Worm (Caenorhabditis elegans): Measurements from ENCODE around the gene F20D6.8.

The F20D6.8 gene

ce11 chrV:8211993-8212392, 43.9 kb upstream of the F20D6.8 start:
- TF ChIP-seq zag-1 (tag; optimal IDR thresholded peaks at IDR 0.05): no peak
- no peak for TF ChIP-seq R02D3.7 (tag; optimal IDR thresholded peaks at IDR 0.05)
- TF ChIP-seq nhr-11 (tag; optimal IDR thresholded peaks at IDR 0.05): no peak
- no peak for TF ChIP-seq nfya-1 (tag; optimal IDR thresholded peaks at IDR 0.05; ENCODE audit: insufficient read depth)

- TF ChIP-seq unc-39 (tag; optimal IDR thresholded peaks at IDR 0.05) (no peak), nfya-1 (tag; optimal IDR thresholded peaks at IDR 0.05; ENCODE audit: insufficient read depth) (peak; percentile 19)
Measured at ce11 chrV:8210527-8210926, 42.5 kb upstream of the F20D6.8 start.

ce11 chrV:8206931-8207330, 38.9 kb upstream of the F20D6.8 start, which contains the start of gene timp-1:
timp-1 (plus strand) TSS chrV:8207235.
- TF ChIP-seq nhr-23 (tag; optimal IDR thresholded peaks at IDR 0.05) (peak; percentile 45), unc-62 (GFP tag; optimal IDR thresholded peaks at IDR 0.05) (no peak)

- TF ChIP-seq nhr-12 (tag; optimal IDR thresholded peaks at IDR 0.05) (no peak), lsy-12 (tag; optimal IDR thresholded peaks at IDR 0.05) (no peak), mml-1 (tag; optimal IDR thresholded peaks at IDR 0.05) (no peak), sea-2 (GFP tag; optimal IDR thresholded peaks at IDR 0.05) (no peak), egl-27 (tag; optimal IDR thresholded peaks at IDR 0.05) (no peak), nhr-28 (tag; optimal IDR thresholded peaks at IDR 0.05) (no peak), ztf-4 (tag; optimal IDR thresholded peaks at IDR 0.05) (no peak), nfya-1 (tag; optimal IDR thresholded peaks at IDR 0.05; ENCODE audit: insufficient read depth) (no peak), unc-39 (tag; optimal IDR thresholded peaks at IDR 0.05) (no peak), pha-4 (tag; optimal IDR thresholded peaks at IDR 0.05) (peak; percentile 76), nhr-23 (tag; optimal IDR thresholded peaks at IDR 0.05) (no peak), lin-39 (tag; optimal IDR thresholded peaks at IDR 0.05) (no peak), snpc-4 (tag; optimal IDR thresholded peaks at IDR 0.05) (no peak), nhr-43 (tag; optimal IDR thresholded peaks at IDR 0.05; ENCODE audit: poor library complexity, severe bottlenecking) (no peak), nhr-11 (tag; optimal IDR thresholded peaks at IDR 0.05) (no peak), elt-1 (tag; optimal IDR thresholded peaks at IDR 0.05) (no peak), hmg-11 (tag; optimal IDR thresholded peaks at IDR 0.05) (no peak), tbx-2 (tag; optimal IDR thresholded peaks at IDR 0.05) (no peak), fos-1 (tag; optimal IDR thresholded peaks at IDR 0.05) (no peak), pqm-1 (tag; optimal IDR thresholded peaks at IDR 0.05) (peak; percentile 16), lin-15B (tag; optimal IDR thresholded peaks at IDR 0.05) (no peak), ceh-9 (tag; optimal IDR thresholded peaks at IDR 0.05) (no peak), nhr-25 (tag; optimal IDR thresholded peaks at IDR 0.05) (no peak), eor-1 (tag; optimal IDR thresholded peaks at IDR 0.05) (no peak), elt-2 (tag; optimal IDR thresholded peaks at IDR 0.05) (peak; percentile 21), fkh-2 (tag; optimal IDR thresholded peaks at IDR 0.05) (no peak), zag-1 (tag; optimal IDR thresholded peaks at IDR 0.05) (no peak)
Measured at ce11 chrV:8203085-8203643, 35.1 kb upstream of the F20D6.8 start, which contains the start of gene cest-17. cest-17 (plus strand) TSS chrV:8203332.

- TF ChIP-seq sea-2 (GFP tag; optimal IDR thresholded peaks at IDR 0.05) (no peak), nhr-25 (tag; optimal IDR thresholded peaks at IDR 0.05) (peak; percentile 35), nhr-43 (tag; optimal IDR thresholded peaks at IDR 0.05; ENCODE audit: poor library complexity, severe bottlenecking) (peak; percentile 16), nhr-23 (tag; optimal IDR thresholded peaks at IDR 0.05) (peak; percentile 65), egl-27 (tag; optimal IDR thresholded peaks at IDR 0.05) (peak; percentile 24)
Measured at ce11 chrV:8201229-8201858, 33.3 kb upstream of the F20D6.8 start, which contains the start of gene cri-2. cri-2 (plus strand) TSS chrV:8201808.

ce11 chrV:8198994-8199393, 30.9 kb upstream of the F20D6.8 start, which contains the start of gene F20D6.11:
F20D6.11 (minus strand) TSS chrV:8199094.
- TF ChIP-seq elt-2 (tag; optimal IDR thresholded peaks at IDR 0.05) (peak; percentile 18), aly-2 (tag; optimal IDR thresholded peaks at IDR 0.05) (no peak)
